Worm (Caenorhabditis elegans) whole organism, L1 larva: Measurements from ENCODE around the gene F48G7.7.

Experiments
- aly-2 ChIP-seq: fragments of 150-350 bp; optimal IDR thresholded peaks from 2 replicates; lab custom pipeline; 2014; ENCODE audit warnings: missing biosample characterization, missing genetic modification characterization
- ama-1 ChIP-seq: fragments of 150-350 bp; optimal IDR thresholded peaks from 2 replicates; lab custom pipeline; 2014
- blmp-1 ChIP-seq: fragments of 150-350 bp; optimal IDR thresholded peaks from 2 replicates; lab custom pipeline; 2014; ENCODE audit warnings: missing biosample characterization, missing genetic modification characterization
- fkh-10 ChIP-seq: sonication (generic microtip); optimal IDR thresholded peaks from 2 replicates; lab custom pipeline; 2017; ENCODE audit warnings: missing biosample characterization, missing genetic modification reagents, missing genetic modification characterization
- fos-1 ChIP-seq: fragments of 150-350 bp; optimal IDR thresholded peaks from 2 replicates; lab custom pipeline; 2014; ENCODE audit warnings: missing biosample characterization, missing genetic modification characterization

DNA sequence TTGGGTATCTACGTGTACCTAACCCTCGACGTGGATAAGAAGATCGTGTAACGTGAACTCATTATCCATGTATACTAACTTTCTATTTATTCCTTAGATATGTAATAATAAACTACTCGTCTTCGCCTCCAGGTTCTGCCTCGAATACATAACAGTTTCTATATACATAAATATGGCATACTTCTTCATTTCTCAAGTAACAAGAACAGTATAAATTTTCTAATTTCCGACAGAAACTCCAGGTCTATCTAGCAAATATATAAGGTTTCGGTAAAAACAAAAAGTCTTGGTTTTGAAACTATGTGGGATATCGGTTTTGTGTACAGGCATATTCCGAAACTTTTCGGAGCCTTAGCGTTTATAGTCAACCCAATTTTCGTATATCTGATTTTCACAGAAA lies 12.1 kb upstream of the F48G7.7 start, which contains the start of gene srj-37:
- TF ChIP-seq aly-2 (tag; lab: Kevin White, UChicago) (no peak), fos-1 (no peak), fkh-10 (no peak), ama-1 (lab: Kevin White, UChicago) (no peak), blmp-1 (tag; lab: Kevin White, UChicago) (no peak)
